Worm (Caenorhabditis elegans) whole organism, L2 larva: ENCODE results near the gene flp-15.

Experiments
- Y55F3AM.14 ChIP-seq: fragments of 200-800 bp; sonication (Bioruptor generic); optimal IDR thresholded peaks from 2 replicates; lab custom pipeline; 2018; ENCODE audit warnings: mild to moderate bottlenecking, missing genetic modification characterization, missing compliant biosample characterization
- alr-1 ChIP-seq: fragments of 150-350 bp; optimal IDR thresholded peaks from 2 replicates; lab custom pipeline; 2014; ENCODE audit warnings: missing biosample characterization, missing genetic modification characterization
- blmp-1 ChIP-seq: sonication (generic microtip); optimal IDR thresholded peaks from 2 replicates; lab custom pipeline; 2017; ENCODE audit warnings: missing genetic modification characterization, mild to moderate bottlenecking, missing compliant biosample characterization, antibody characterized with exemption, moderate library complexity; ENCODE audit not compliant: insufficient read depth
- egl-27 ChIP-seq: sonication (generic microtip); optimal IDR thresholded peaks from 3 replicates; lab custom pipeline; 2017; ENCODE audit warnings: missing biosample characterization, missing genetic modification reagents, missing genetic modification characterization
- elt-1 ChIP-seq: fragments of 150-350 bp; optimal IDR thresholded peaks from 2 replicates; lab custom pipeline; 2014; ENCODE audit warnings: missing biosample characterization, missing genetic modification characterization
- lsy-2 ChIP-seq, 2 experiments: fragments of 150-350 bp in 1 of 2; sonication (generic microtip) in 1 of 2; optimal IDR thresholded peaks; 2 replicates each; lab custom pipeline; 2014 to 2017; ENCODE audit warnings: missing biosample characterization in 2 of 2, missing genetic modification characterization in 2 of 2
- mdl-1 ChIP-seq, 2 experiments: fragments of 150-350 bp in 1 of 2; sonication (generic microtip) in 1 of 2; optimal IDR thresholded peaks; 2 replicates each; lab custom pipeline; 2017; ENCODE audit warnings: missing biosample characterization in 2 of 2, missing genetic modification characterization in 2 of 2
- nhr-11 ChIP-seq: fragments of 150-350 bp; optimal IDR thresholded peaks from 2 replicates; lab custom pipeline; 2014; ENCODE audit warnings: missing biosample characterization, missing genetic modification characterization
- nhr-21 ChIP-seq: fragments of 150-350 bp; optimal IDR thresholded peaks from 2 replicates; lab custom pipeline; 2014; ENCODE audit warnings: missing biosample characterization, missing genetic modification characterization
- sma-3 ChIP-seq: sonication (generic microtip); optimal IDR thresholded peaks from 2 replicates; lab custom pipeline; 2016; ENCODE audit warnings: missing genetic modification reagents, missing genetic modification characterization, missing compliant biosample characterization
- unc-39 ChIP-seq: fragments of 150-350 bp; optimal IDR thresholded peaks from 2 replicates; lab custom pipeline; 2014; ENCODE audit warnings: missing biosample characterization, missing genetic modification characterization
- ztf-11 ChIP-seq: sonication (generic microtip); optimal IDR thresholded peaks from 2 replicates; lab custom pipeline; 2017; ENCODE audit warnings: missing biosample characterization, missing genetic modification characterization

- TF ChIP-seq blmp-1 (tag; lab: Kevin White, UChicago) (no peak), alr-1 (tag; lab: Kevin White, UChicago) (no peak), lsy-2 (tag; optimal IDR thresholded peaks at IDR 0.05; lab: Kevin White, UChicago) (peak in 1 of 2 experiments; percentile 34), egl-27 (tag; lab: Kevin White, UChicago) (no peak), nhr-21 (no peak), elt-1 (tag; lab: Kevin White, UChicago) (no peak), nhr-11 (tag; lab: Kevin White, UChicago) (no peak), sma-3 (no peak), ztf-11 (tag; lab: Kevin White, UChicago) (no peak), unc-39 (tag; lab: Kevin White, UChicago) (no peak), mdl-1 (tag; optimal IDR thresholded peaks at IDR 0.05; lab: Kevin White, UChicago) (no peak), Y55F3AM.14 (GFP tag; lab: Kevin White, UChicago) (no peak)
These were observed 19.6 kb upstream of the flp-15 start, which contains the start of gene cul-2 for ce11 chrIII:13687211-13687610.
